Fruit fly (Drosophila melanogaster) whole organism, embryonic: ENCODE measurements around the gene CG1622.
A peak's percentile ranks its signal among the peaks of the same experiment; 100 is the strongest.

Source experiments
- Aef1 ChIP-seq: fragments of 200-800 bp; sonication (Bioruptor generic); IDR thresholded peaks from 3 replicates; pipeline ENCODE4 v1.3.6; 2022; ENCODE audit warnings: missing biosample characterization, missing genetic modification characterization
- Asciz ChIP-seq: fragments of 200-800 bp; sonication (Bioruptor generic); optimal IDR thresholded peaks from 2 replicates; lab custom pipeline; 2017; ENCODE audit warnings: missing biosample characterization, mild to moderate bottlenecking, missing genetic modification characterization, missing genetic modification reagents
- Blimp-1 ChIP-seq: fragments of 200-800 bp; sonication (Bioruptor generic); optimal IDR thresholded peaks from 3 replicates; lab custom pipeline; 2018; ENCODE audit warnings: missing biosample characterization, missing genetic modification characterization, mild to moderate bottlenecking, moderate library complexity, missing genetic modification reagents
- CG10267 ChIP-seq: fragments of 200-800 bp; sonication (Bioruptor generic); optimal IDR thresholded peaks from 2 replicates; lab custom pipeline; 2018; ENCODE audit warnings: missing biosample characterization, mild to moderate bottlenecking, missing genetic modification characterization, moderate library complexity
- CG12299 ChIP-seq: fragments of 200-800 bp; sonication (Bioruptor generic); optimal IDR thresholded peaks from 2 replicates; lab custom pipeline; 2018; ENCODE audit warnings: missing biosample characterization, mild to moderate bottlenecking, missing genetic modification characterization
- CG12391 ChIP-seq: fragments of 200-800 bp; sonication (Bioruptor generic); optimal IDR thresholded peaks from 3 replicates; lab custom pipeline; 2018; ENCODE audit warnings: missing biosample characterization, mild to moderate bottlenecking, missing genetic modification characterization, moderate library complexity
- CG13624 ChIP-seq: fragments of 200-800 bp; sonication (Bioruptor generic); optimal IDR thresholded peaks from 2 replicates; lab custom pipeline; 2016; ENCODE audit warnings: missing biosample characterization, missing genetic modification characterization
- CG15269 ChIP-seq: fragments of 200-800 bp; sonication (Bioruptor generic); optimal IDR thresholded peaks from 2 replicates; lab custom pipeline; 2018; ENCODE audit warnings: missing biosample characterization, mild to moderate bottlenecking, missing genetic modification characterization, moderate library complexity
- CG1647 ChIP-seq: fragments of 200-800 bp; sonication (Bioruptor generic); optimal IDR thresholded peaks from 3 replicates; lab custom pipeline; 2016; ENCODE audit warnings: missing biosample characterization, missing genetic modification characterization
- CG16813 ChIP-seq: fragments of 200-800 bp; sonication (Bioruptor generic); IDR thresholded peaks from 3 replicates; pipeline ENCODE4 v1.3.6; 2022; ENCODE audit warnings: missing biosample characterization, missing genetic modification characterization; ENCODE audit not compliant: partially characterized antibody
- CG16815 ChIP-seq: fragments of 200-800 bp; sonication (Bioruptor generic); optimal IDR thresholded peaks from 3 replicates; lab custom pipeline; 2017; ENCODE audit warnings: missing biosample characterization, mild to moderate bottlenecking, missing genetic modification characterization
- CG17829 ChIP-seq: fragments of 200-800 bp; optimal IDR thresholded peaks from 2 replicates; lab custom pipeline; 2019; ENCODE audit warnings: missing biosample characterization, mild to moderate bottlenecking, missing genetic modification characterization, moderate library complexity
- CG18011 ChIP-seq: fragments of 200-800 bp; sonication (Bioruptor generic); optimal IDR thresholded peaks from 2 replicates; lab custom pipeline; 2017; ENCODE audit warnings: missing biosample characterization, missing genetic modification characterization, mild to moderate bottlenecking, moderate library complexity, missing genotype
- CG3847 ChIP-seq: fragments of 200-800 bp; sonication (Bioruptor generic); IDR thresholded peaks from 2 replicates; pipeline ENCODE4 v1.3.6; 2022; ENCODE audit warnings: missing biosample characterization, missing genetic modification characterization
- CG6683 ChIP-seq: fragments of 200-800 bp; sonication (Bioruptor generic); optimal IDR thresholded peaks from 2 replicates; lab custom pipeline; 2017; ENCODE audit warnings: missing biosample characterization, mild to moderate bottlenecking, missing genetic modification characterization, missing genetic modification reagents
- CG7357 ChIP-seq: fragments of 200-800 bp; sonication (Bioruptor generic); IDR thresholded peaks from 3 replicates; pipeline ENCODE4 v1.3.6; 2022; ENCODE audit warnings: missing biosample characterization, missing genetic modification characterization
- CG7745 ChIP-seq: fragments of 200-800 bp; sonication (Bioruptor generic); optimal IDR thresholded peaks from 2 replicates; lab custom pipeline; 2018; ENCODE audit warnings: missing biosample characterization, mild to moderate bottlenecking, missing genetic modification characterization, moderate library complexity
- CG8359 ChIP-seq: fragments of 200-800 bp; sonication (Bioruptor generic); optimal IDR thresholded peaks from 2 replicates; lab custom pipeline; 2017; ENCODE audit warnings: missing biosample characterization, mild to moderate bottlenecking, missing genetic modification characterization, borderline replicate concordance
- CG9727 ChIP-seq: fragments of 200-800 bp; sonication (Bioruptor generic); optimal IDR thresholded peaks from 3 replicates; lab custom pipeline; 2017; ENCODE audit warnings: missing biosample characterization, mild to moderate bottlenecking, missing genetic modification characterization
- Camta ChIP-seq: fragments of 200-800 bp; sonication (Bioruptor generic); optimal IDR thresholded peaks from 2 replicates; lab custom pipeline; 2016; ENCODE audit warnings: missing biosample characterization, missing genetic modification characterization
- CrebB ChIP-seq: fragments of 200-800 bp; sonication (Bioruptor generic); optimal IDR thresholded peaks from 3 replicates; lab custom pipeline; 2018; ENCODE audit warnings: missing biosample characterization, mild to moderate bottlenecking, missing genetic modification characterization
- Dek ChIP-seq: fragments of 200-800 bp; sonication (Bioruptor generic); optimal IDR thresholded peaks from 3 replicates; lab custom pipeline; 2019; ENCODE audit warnings: missing biosample characterization, mild to moderate bottlenecking, missing genetic modification characterization, moderate library complexity
- Drgx ChIP-seq: fragments of 200-800 bp; sonication (Bioruptor generic); IDR thresholded peaks from 2 replicates; pipeline ENCODE4 v1.3.6; 2022; ENCODE audit warnings: missing biosample characterization, missing genetic modification characterization
- GATAe ChIP-seq: fragments of 200-800 bp; sonication (Bioruptor generic); conservative IDR thresholded peaks from 2 replicates; pipeline ENCODE4 v1.3.6; 2022; ENCODE audit warnings: missing biosample characterization, missing genetic modification characterization
- HmgD ChIP-seq: fragments of 200-800 bp; sonication (Bioruptor generic); optimal IDR thresholded peaks from 3 replicates; lab custom pipeline; 2016; ENCODE audit warnings: missing biosample characterization, missing genetic modification characterization
- Hmx ChIP-seq: fragments of 200-800 bp; sonication (Bioruptor generic); optimal IDR thresholded peaks from 2 replicates; lab custom pipeline; 2016; ENCODE audit warnings: missing biosample characterization, missing genetic modification characterization
- Hr51 ChIP-seq, 2 experiments: fragments of 200-800 bp; sonication (Bioruptor generic); optimal IDR thresholded peaks; 2 replicates in 1 of 2; 3 replicates in 1 of 2; lab custom pipeline; 2016 to 2018; ENCODE audit warnings: missing biosample characterization in 2 of 2, missing genetic modification characterization in 2 of 2, mild to moderate bottlenecking in 1 of 2, moderate library complexity in 1 of 2
- Hr78 ChIP-seq, 2 experiments: fragments of 200-800 bp in 1 of 2; fragments of >200 bp in 1 of 2; sonication (Bioruptor generic) in 1 of 2; optimal IDR thresholded peaks; 2 replicates each; lab custom pipeline; 2017 to 2019; ENCODE audit warnings: missing biosample characterization in 2 of 2, missing genetic modification characterization in 2 of 2, mild to moderate bottlenecking in 1 of 2, moderate library complexity in 1 of 2
- Lpt ChIP-seq: fragments of >200 bp; optimal IDR thresholded peaks from 2 replicates; lab custom pipeline; 2018; ENCODE audit warnings: missing biosample characterization, missing genetic modification characterization
- Mad ChIP-seq: fragments of 200-800 bp; sonication (Bioruptor generic); optimal IDR thresholded peaks from 2 replicates; lab custom pipeline; 2016; ENCODE audit warnings: missing biosample characterization, missing genetic modification characterization
- Nf-YA ChIP-seq: fragments of 200-800 bp; sonication (Bioruptor generic); IDR thresholded peaks from 2 replicates; pipeline ENCODE4 v1.3.6; 2022; ENCODE audit warnings: missing biosample characterization, missing genetic modification characterization
- ac ChIP-seq: fragments of 200-800 bp; sonication (Bioruptor generic); optimal IDR thresholded peaks from 3 replicates; lab custom pipeline; 2017; ENCODE audit warnings: missing biosample characterization, mild to moderate bottlenecking, missing genetic modification characterization
- ap ChIP-seq: fragments of 200-800 bp; sonication (Bioruptor generic); IDR thresholded peaks from 2 replicates; pipeline ENCODE4 v1.3.6; 2022; ENCODE audit warnings: missing biosample characterization, missing genetic modification characterization
- az2 ChIP-seq: fragments of 200-800 bp; sonication (Bioruptor generic); optimal IDR thresholded peaks from 3 replicates; lab custom pipeline; 2016; ENCODE audit warnings: missing biosample characterization, missing genetic modification characterization
- bowl ChIP-seq: fragments of 200-800 bp; sonication (Bioruptor generic); IDR thresholded peaks from 2 replicates; pipeline ENCODE4 v1.3.6; 2022; ENCODE audit warnings: missing biosample characterization, missing genetic modification characterization
- bsh ChIP-seq, 2 experiments: fragments of 200-800 bp; sonication (Bioruptor generic); optimal IDR thresholded peaks; 2 replicates each; lab custom pipeline; 2017 to 2018; ENCODE audit warnings: mild to moderate bottlenecking in 2 of 2, missing biosample characterization in 2 of 2, missing genetic modification characterization in 2 of 2, moderate library complexity in 1 of 2
- cas ChIP-seq: fragments of 200-800 bp; sonication (Bioruptor generic); IDR thresholded peaks from 2 replicates; pipeline ENCODE4 v1.3.6; 2022; ENCODE audit warnings: missing biosample characterization, missing genetic modification characterization
- caup ChIP-seq: fragments of 200-800 bp; sonication (Bioruptor generic); optimal IDR thresholded peaks from 3 replicates; lab custom pipeline; 2017; ENCODE audit warnings: missing biosample characterization, mild to moderate bottlenecking, missing genetic modification characterization, moderate library complexity; ENCODE audit not compliant: severe bottlenecking
- dan ChIP-seq: fragments of 200-800 bp; sonication (Bioruptor generic); IDR thresholded peaks from 2 replicates; pipeline ENCODE4 v1.3.6; 2022; ENCODE audit warnings: missing biosample characterization, missing genetic modification characterization
- fd64A ChIP-seq: fragments of 200-800 bp; sonication (Bioruptor generic); optimal IDR thresholded peaks from 3 replicates; lab custom pipeline; 2018; ENCODE audit warnings: missing biosample characterization, mild to moderate bottlenecking, missing genetic modification characterization
- fd96Cb ChIP-seq: fragments of 200-800 bp; sonication (Bioruptor generic); optimal IDR thresholded peaks from 2 replicates; lab custom pipeline; 2018; ENCODE audit warnings: missing biosample characterization, mild to moderate bottlenecking, missing genetic modification characterization, moderate library complexity
- lbe ChIP-seq: fragments of 200-800 bp; sonication (Bioruptor generic); optimal IDR thresholded peaks from 2 replicates; lab custom pipeline; 2016; ENCODE audit warnings: missing biosample characterization, mild to moderate bottlenecking, missing genetic modification characterization
- nerfin-1 ChIP-seq: fragments of 200-800 bp; sonication (Bioruptor generic); optimal IDR thresholded peaks from 3 replicates; lab custom pipeline; 2019; ENCODE audit warnings: missing biosample characterization, mild to moderate bottlenecking, missing genetic modification characterization, moderate library complexity
- pita ChIP-seq: fragments of 200-800 bp; sonication (Bioruptor generic); optimal IDR thresholded peaks from 2 replicates; lab custom pipeline; 2017; ENCODE audit warnings: missing biosample characterization, mild to moderate bottlenecking, missing genetic modification characterization
- repo ChIP-seq: fragments of 200-800 bp; sonication (Bioruptor generic); optimal IDR thresholded peaks from 2 replicates; lab custom pipeline; 2016; ENCODE audit warnings: missing biosample characterization, missing genetic modification characterization
- run ChIP-seq: fragments of 200-800 bp; sonication (Bioruptor generic); optimal IDR thresholded peaks from 3 replicates; lab custom pipeline; 2018; ENCODE audit warnings: missing biosample characterization, mild to moderate bottlenecking, missing genetic modification characterization
- sd ChIP-seq: fragments of 200-800 bp; sonication (Bioruptor generic); optimal IDR thresholded peaks from 3 replicates; lab custom pipeline; 2018; ENCODE audit warnings: missing biosample characterization, mild to moderate bottlenecking, missing genetic modification characterization, moderate library complexity
- twi ChIP-seq: fragments of 200-800 bp; optimal IDR thresholded peaks from 2 replicates; lab custom pipeline; 2019; ENCODE audit warnings: missing biosample characterization, mild to moderate bottlenecking, missing genetic modification characterization, moderate library complexity
- yki ChIP-seq: fragments of >200 bp; optimal IDR thresholded peaks from 3 replicates; lab custom pipeline; 2018
- zen2 ChIP-seq: fragments of 200-800 bp; sonication (Bioruptor generic); IDR thresholded peaks from 3 replicates; pipeline ENCODE4 v1.3.6; 2022; ENCODE audit warnings: missing biosample characterization, missing genetic modification characterization; ENCODE audit not compliant: partially characterized antibody

Gene CG1622

dm6 chrX:13302615-13303526 lies 6.0 kb downstream of the CG1622 start (continued):
- TF ChIP-seq pita (no peak), dan (GFP tag; lab: Robert Waterston, UW) (no peak), repo (GFP tag; lab: Kevin White, UChicago) (no peak), CG1647 (no peak), CG13624 (GFP tag; lab: Kevin White, UChicago) (no peak), fd96Cb (tag; lab: Kevin White, UChicago) (no peak), bsh (GFP tag; optimal IDR thresholded peaks at IDR 0.05; lab: Kevin White, UChicago) (peak in 1 of 2 experiments; percentile 40), nerfin-1 (no peak), CG12391 (tag; lab: Kevin White, UChicago) (no peak), CG7357 (GFP tag; lab: Robert Waterston, UW) (no peak), CG16815 (no peak), caup (GFP tag; lab: Kevin White, UChicago) (no peak), CG8359 (GFP tag; lab: Kevin White, UChicago) (no peak), CG9727 (GFP tag; lab: Kevin White, UChicago) (no peak), Mad (GFP tag; lab: Kevin White, UChicago) (no peak), CG7745 (tag; lab: Kevin White, UChicago) (no peak), ac (GFP tag; lab: Kevin White, UChicago) (no peak), Aef1 (GFP tag; lab: Robert Waterston, UW) (no peak), Asciz (GFP tag; lab: Kevin White, UChicago) (no peak), yki (lab: Kevin White, UChicago) (no peak), Blimp-1 (no peak), Hr51 (GFP tag; optimal IDR thresholded peaks at IDR 0.05; lab: Kevin White, UChicago) (no peak), CG6683 (no peak), GATAe (no peak), Hr78 (GFP tag; optimal IDR thresholded peaks at IDR 0.05; lab: Kevin White, UChicago) (peak in 1 of 2 experiments; percentile 89), fd64A (GFP tag; lab: Kevin White, UChicago) (no peak), twi (tag; lab: Kevin White, UChicago) (no peak), sd (tag; lab: Kevin White, UChicago) (peak; percentile 96), Lpt (no peak), ap (peak; percentile 28; the same call in 1 of the 2 replicates), Hmx (GFP tag; lab: Kevin White, UChicago) (no peak), Nf-YA (no peak), CG18011 (GFP tag; lab: Kevin White, UChicago) (no peak)

- no peak for TF ChIP-seq HmgD
- no peak for TF ChIP-seq CG17829 (tag; lab: Kevin White, UChicago)
- TF ChIP-seq Dek (tag; lab: Kevin White, UChicago), result no peak
- TF ChIP-seq cas, result no peak
- TF ChIP-seq CG10267, result no peak
- TF ChIP-seq zen2 (GFP tag; lab: Robert Waterston, UW), result no peak
- TF ChIP-seq CG3847 (GFP tag; lab: Robert Waterston, UW), result no peak
- TF ChIP-seq Drgx (GFP tag; lab: Robert Waterston, UW), result no peak
- TF ChIP-seq CG12299 (tag; lab: Kevin White, UChicago), result no peak
- no peak for TF ChIP-seq Camta (GFP tag; lab: Kevin White, UChicago)
- TF ChIP-seq CG16813 (GFP tag; lab: Robert Waterston, UW), result no peak
- TF ChIP-seq az2 (GFP tag; lab: Kevin White, UChicago), result no peak
- TF ChIP-seq run (tag; lab: Kevin White, UChicago), result no peak
- no peak for TF ChIP-seq lbe
- no peak for TF ChIP-seq bowl (GFP tag; lab: Robert Waterston, UW)
- TF ChIP-seq CG15269 (tag; lab: Kevin White, UChicago), result no peak
- no peak for TF ChIP-seq CrebB
- no peak for TF ChIP-seq Hr78 (GFP tag; optimal IDR thresholded peaks at IDR 0.05; lab: Kevin White, UChicago)
Measured at dm6 chrX:13303527-13303655, 6.5 kb downstream of the CG1622 start, which contains the start of gene IP3K2. Gene IP3K2 (plus strand): TSS chrX:13303633.
